Worm (Caenorhabditis elegans): ENCODE results near the gene Y37A1A.4.
A peak's percentile ranks its signal among the peaks of the same experiment; 100 is the strongest.

Gene Y37A1A.4

DNA sequence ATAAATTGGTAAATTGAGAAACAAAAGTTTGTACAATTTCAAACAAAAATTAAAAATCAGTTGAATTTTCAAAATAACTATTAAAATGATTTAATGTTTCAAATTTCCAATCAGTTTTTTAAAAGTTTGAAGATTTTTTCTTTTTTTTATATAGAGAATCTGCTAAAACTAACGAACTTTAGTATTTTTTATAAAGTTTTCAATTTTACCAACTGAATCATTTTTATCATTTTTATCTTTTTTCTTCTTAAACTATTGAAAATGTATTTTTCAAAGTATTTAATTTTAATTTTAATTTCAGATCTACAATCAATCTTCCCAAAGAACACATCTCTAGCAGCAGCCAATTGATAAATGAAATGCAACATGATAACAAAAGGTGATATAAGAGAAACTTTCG lies at the start of gene Y37A1A.4:
Gene Y37A1A.4, plus strand, starts transcription at position 301 of the 400 bp plus-strand sequence.
- no peak for TF ChIP-seq aha-1 (tag; optimal IDR thresholded peaks at IDR 0.05)
- no peak for TF ChIP-seq efl-3 (GFP tag; optimal IDR thresholded peaks at IDR 0.05)
- TF ChIP-seq efl-1 (optimal IDR thresholded peaks at IDR 0.05): no peak
- no peak for TF ChIP-seq efl-1 (GFP tag; optimal IDR thresholded peaks at IDR 0.05 in 1 of 2)
- no peak for TF ChIP-seq hlh-17 (GFP tag; optimal IDR thresholded peaks at IDR 0.05; ENCODE audit: borderline replicate concordance)
- TF ChIP-seq nhr-76 (tag; optimal IDR thresholded peaks at IDR 0.05): no peak

DNA sequence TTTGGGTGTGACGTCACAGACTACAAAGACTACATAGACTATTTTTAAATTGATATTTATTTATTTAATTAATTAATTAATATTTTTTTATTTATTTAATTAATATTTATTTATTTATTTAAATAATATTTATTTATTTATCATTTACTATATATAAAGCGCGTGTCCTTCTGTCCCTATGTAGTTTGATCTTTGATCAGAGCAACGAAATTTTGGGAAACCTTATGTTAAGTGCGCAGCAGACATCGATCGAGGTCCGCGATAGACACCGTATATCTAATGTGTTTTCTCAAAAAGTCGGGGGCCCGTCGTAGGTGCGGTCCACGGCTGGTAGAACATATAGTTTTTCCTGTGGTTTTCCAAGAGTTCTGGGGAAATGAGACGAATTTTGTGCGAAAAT lies 49.3 kb upstream of the Y37A1A.4 start:
- TF ChIP-seq snpc-4 (tag; optimal IDR thresholded peaks at IDR 0.05): peak; percentile 9

DNA sequence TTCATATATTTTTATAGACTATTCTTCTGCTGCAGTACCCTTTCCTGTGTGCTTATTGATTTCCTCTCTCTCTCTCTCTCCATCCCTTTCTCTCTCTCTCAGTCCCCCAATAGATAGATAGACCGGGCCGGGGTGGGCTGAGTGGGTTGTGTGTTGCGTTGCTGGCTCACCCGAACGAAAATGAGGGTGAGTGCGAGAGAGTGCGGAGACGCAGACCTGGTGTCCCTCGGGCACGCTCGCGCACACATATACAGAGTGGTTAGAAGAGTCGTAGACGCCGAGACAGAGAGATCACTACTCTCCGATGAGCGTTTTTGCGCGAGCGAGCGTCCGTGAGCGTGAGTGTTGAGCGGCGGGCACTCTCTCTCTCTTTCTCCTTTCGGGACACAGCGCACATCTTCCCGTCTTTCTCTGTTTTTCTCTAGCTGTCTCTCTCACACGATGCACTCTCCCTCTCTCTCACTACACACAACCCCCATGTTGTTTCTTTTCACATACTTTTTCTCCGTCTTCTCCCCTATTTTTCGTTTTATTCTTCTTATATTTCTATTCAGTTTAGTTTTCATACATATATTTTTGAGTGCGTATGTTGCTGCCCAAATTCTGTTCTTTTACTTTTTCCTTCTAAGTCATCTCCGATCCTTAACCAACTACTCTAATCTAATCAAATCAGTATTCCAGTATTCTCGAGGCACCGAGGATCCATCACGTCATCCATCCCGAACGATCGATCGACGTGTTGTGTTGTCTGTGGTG lies 46.6 kb upstream of the Y37A1A.4 start, which contains the start of gene lin-66:
Gene lin-66, plus strand, starts transcription at position 672 of the 756 bp plus-strand sequence.
- TF ChIP-seq pax-3 (tag; optimal IDR thresholded peaks at IDR 0.05) (peak; percentile 70), tlp-1 (tag; optimal IDR thresholded peaks at IDR 0.05) (no peak), nhr-84 (tag; optimal IDR thresholded peaks at IDR 0.05) (no peak), mef-2 (tag; optimal IDR thresholded peaks at IDR 0.05) (no peak), snu-23 (GFP tag; optimal IDR thresholded peaks at IDR 0.05) (peak; percentile 96), sox-4 (tag; optimal IDR thresholded peaks at IDR 0.05) (peak; percentile 77), dsc-1 (tag; optimal IDR thresholded peaks at IDR 0.05) (peak; percentile 75), C16A3.4 (tag; optimal IDR thresholded peaks at IDR 0.05) (peak; percentile 83), unc-86 (tag; optimal IDR thresholded peaks at IDR 0.05) (peak; percentile 91), efl-3 (GFP tag; optimal IDR thresholded peaks at IDR 0.05) (no peak), lin-14 (GFP tag; optimal IDR thresholded peaks at IDR 0.05) (peak; percentile 97), grh-1 (GFP tag; IDR thresholded peaks at IDR 0.05) (peak; percentile 36; the same call in 1 of the 2 replicates), irx-1 (tag; optimal IDR thresholded peaks at IDR 0.05) (peak; percentile 59), ama-1 (optimal IDR thresholded peaks at IDR 0.05) (no peak), skn-1 (tag; optimal IDR thresholded peaks at IDR 0.05) (peak; percentile 56), nhr-76 (tag; optimal IDR thresholded peaks at IDR 0.05) (no peak), unc-130 (tag; optimal IDR thresholded peaks at IDR 0.05) (peak; percentile 51), jun-1 (tag; optimal IDR thresholded peaks at IDR 0.05) (peak; percentile 85), lin-39 (tag; optimal IDR thresholded peaks at IDR 0.05) (no peak), sptf-1 (tag; optimal IDR thresholded peaks at IDR 0.05) (no peak), ceh-90 (tag; optimal IDR thresholded peaks at IDR 0.05) (no peak), nhr-20 (tag; optimal IDR thresholded peaks at IDR 0.05) (peak; percentile 90), ceh-8 (GFP tag; optimal IDR thresholded peaks at IDR 0.05) (peak; percentile 62), mep-1 (tag; optimal IDR thresholded peaks at IDR 0.05) (peak; percentile 41), vab-15 (tag; optimal IDR thresholded peaks at IDR 0.05) (peak; percentile 23), ztf-11 (tag; optimal IDR thresholded peaks at IDR 0.05) (peak in 1 of 2 experiments; percentile 74), nhr-237 (tag; optimal IDR thresholded peaks at IDR 0.05) (no peak), swsn-7 (tag; optimal IDR thresholded peaks at IDR 0.05) (peak; percentile 92), nhr-12 (tag; optimal IDR thresholded peaks at IDR 0.05) (no peak), alr-1 (tag; optimal IDR thresholded peaks at IDR 0.05; ENCODE audit: borderline replicate concordance) (no peak), zip-4 (GFP tag; optimal IDR thresholded peaks at IDR 0.05) (peak; percentile 64), C04F5.9 (tag; optimal IDR thresholded peaks at IDR 0.05) (no peak), mab-9 (GFP tag; IDR thresholded peaks at IDR 0.05) (peak; percentile 64), nhr-90 (tag; optimal IDR thresholded peaks at IDR 0.05; ENCODE audit: poor library complexity) (peak; percentile 59), ets-5 (GFP tag; IDR thresholded peaks at IDR 0.05) (no peak), ceh-63 (GFP tag; optimal IDR thresholded peaks at IDR 0.05) (no peak), ces-1 (GFP tag; optimal IDR thresholded peaks at IDR 0.05) (no peak), unc-62 (GFP tag; optimal IDR thresholded peaks at IDR 0.05) (no peak), efl-1 (optimal IDR thresholded peaks at IDR 0.05) (peak; percentile 71 to 81), efl-1 (GFP tag; optimal IDR thresholded peaks at IDR 0.05 in 1 of 2) (peak; percentile 24 to 92), ceh-82 (tag; optimal IDR thresholded peaks at IDR 0.05) (peak; percentile 73 to 89 (median 80)), Y116A8C.19 (tag; optimal IDR thresholded peaks at IDR 0.05; ENCODE audit: borderline replicate concordance) (no peak), hpl-2 (GFP tag; optimal IDR thresholded peaks at IDR 0.05) (peak; percentile 78), nhr-19 (GFP tag; conservative IDR thresholded peaks at IDR 0.05) (peak; percentile 78), nhr-11 (tag; optimal IDR thresholded peaks at IDR 0.05) (peak; percentile 26)

All from whole organism, L1 larva.